Worm (Caenorhabditis elegans): ENCODE data around the gene heh-1.

Gene heh-1

ce11 chrIII:3232650-3233152 lies 33.4 kb upstream of the heh-1 start, which contains the start of gene Y53G8AL.1:
TSS of gene Y53G8AL.1 (plus strand) at chrIII:3233102.
- TF ChIP-seq nhr-28 (tag; optimal IDR thresholded peaks at IDR 0.05) = no peak
- peak; percentile 71 for TF ChIP-seq set-16 (GFP tag; IDR thresholded peaks at IDR 0.05)

ce11 chrIII:3224102-3224501 lies 24.8 kb upstream of the heh-1 start:
- no peak for TF ChIP-seq dmd-9 (GFP tag; IDR thresholded peaks at IDR 0.05)
- no peak for TF ChIP-seq lim-7 (GFP tag; IDR thresholded peaks at IDR 0.05)
- no peak for TF ChIP-seq nhr-25 (tag; optimal IDR thresholded peaks at IDR 0.05; ENCODE audit: borderline replicate concordance, insufficient read depth)
- TF ChIP-seq nhr-76 (tag; optimal IDR thresholded peaks at IDR 0.05) = no peak
- no peak for TF ChIP-seq fos-1 (tag; optimal IDR thresholded peaks at IDR 0.05)

- TF ChIP-seq set-16 (GFP tag; IDR thresholded peaks at IDR 0.05) (peak; percentile 53), tra-1 (GFP tag; IDR thresholded peaks at IDR 0.05) (no peak)
Measured at ce11 chrIII:3222707-3223106, 23.4 kb upstream of the heh-1 start.

ce11 chrIII:3220287-3220686 lies 21.0 kb upstream of the heh-1 start:
- TF ChIP-seq F44E2.7 (GFP tag; IDR thresholded peaks at IDR 0.05) (no peak), hlh-30 (tag; optimal IDR thresholded peaks at IDR 0.05; ENCODE audit: insufficient read depth) (peak; percentile 17), rbr-2 (tag; optimal IDR thresholded peaks at IDR 0.05) (peak; percentile 58), lsy-2 (tag; optimal IDR thresholded peaks at IDR 0.05) (peak; percentile 23 to 24), dpl-1 (GFP tag; optimal IDR thresholded peaks at IDR 0.05) (peak; percentile 13), set-16 (GFP tag; IDR thresholded peaks at IDR 0.05) (peak; percentile 54; the same call in 1 of the 2 replicates), lim-7 (GFP tag; IDR thresholded peaks at IDR 0.05) (no peak), arid-1 (GFP tag; conservative IDR thresholded peaks at IDR 0.05) (0 out of 2 replicates have a peak, but pooled peaks have one; percentile 17), unc-62 (GFP tag; optimal IDR thresholded peaks at IDR 0.05 in 1 of 2) (peak in 1 of 2 experiments; percentile 64), unc-62 (tag; optimal IDR thresholded peaks at IDR 0.05) (no peak), hmg-1.1 (GFP tag; IDR thresholded peaks at IDR 0.05) (peak; percentile 72), fkh-10 (GFP tag; optimal IDR thresholded peaks at IDR 0.05) (peak; percentile 56)

ce11 chrIII:3219050-3219449 lies 19.7 kb upstream of the heh-1 start, which contains the start of gene frm-8:
TSS of gene frm-8 (minus strand) at chrIII:3219150.
- no peak for TF ChIP-seq attf-4 (tag; optimal IDR thresholded peaks at IDR 0.05)
- no peak for TF ChIP-seq ceh-28 (tag; optimal IDR thresholded peaks at IDR 0.05)
- no peak for TF ChIP-seq pha-4 (GFP tag; IDR thresholded peaks at IDR 0.05)
- no peak for TF ChIP-seq pha-4 (tag; optimal IDR thresholded peaks at IDR 0.05)
- TF ChIP-seq ceh-82 (tag; optimal IDR thresholded peaks at IDR 0.05) = no peak
- TF ChIP-seq ceh-32 (tag; optimal IDR thresholded peaks at IDR 0.05; ENCODE audit: poor library complexity) = no peak

ce11 chrIII:3203589-3203988 lies 4.3 kb upstream of the heh-1 start:
- TF ChIP-seq nhr-25 (tag; optimal IDR thresholded peaks at IDR 0.05; ENCODE audit: borderline replicate concordance, insufficient read depth) (no peak), unc-39 (tag; optimal IDR thresholded peaks at IDR 0.05) (no peak), nhr-6 (tag; optimal IDR thresholded peaks at IDR 0.05) (no peak), ztf-11 (tag; optimal IDR thresholded peaks at IDR 0.05) (no peak), pqm-1 (tag; optimal IDR thresholded peaks at IDR 0.05) (no peak), vab-7 (GFP tag; IDR thresholded peaks at IDR 0.05) (no peak), mes-2 (tag; optimal IDR thresholded peaks at IDR 0.05; ENCODE audit: poor library complexity, severe bottlenecking) (no peak), F37D6.2 (tag; optimal IDR thresholded peaks at IDR 0.05) (no peak), lin-29 (GFP tag; IDR thresholded peaks at IDR 0.05) (no peak)

Data from whole organism, L4 larva.